Worm (Caenorhabditis elegans) whole organism, young adult: ENCODE results near the gene F19G12.1.

Experiments
- B0035.1 ChIP-seq: sonication (generic microtip); optimal IDR thresholded peaks from 2 replicates; lab custom pipeline; 2016; ENCODE audit warnings: missing genetic modification characterization, mild to moderate bottlenecking, missing compliant biosample characterization, missing genotype, missing genetic modification reagents
- T07F8.4 ChIP-seq: sonication (generic microtip); optimal IDR thresholded peaks from 2 replicates; lab custom pipeline; 2016; ENCODE audit warnings: mild to moderate bottlenecking, missing genetic modification characterization, moderate library complexity, missing compliant biosample characterization
- ccch-3 ChIP-seq: fragments of 200-800 bp; sonication (Bioruptor generic); optimal IDR thresholded peaks from 2 replicates; lab custom pipeline; 2018; ENCODE audit warnings: mild to moderate bottlenecking, missing genetic modification characterization, missing compliant biosample characterization
- hlh-12 ChIP-seq: sonication (generic microtip); optimal IDR thresholded peaks from 2 replicates; lab custom pipeline; 2016; ENCODE audit warnings: missing genetic modification characterization, missing compliant biosample characterization
- sea-2 ChIP-seq: fragments of 200-800 bp; sonication (Bioruptor generic); IDR thresholded peaks from 2 replicates; pipeline ENCODE4 v1.3.6; 2022; ENCODE audit warnings: missing genetic modification characterization, missing compliant biosample characterization
- ztf-28 ChIP-seq: fragments of 200-800 bp; sonication (Bioruptor generic); IDR thresholded peaks from 2 replicates; pipeline ENCODE4 v1.3.6; 2022; ENCODE audit warnings: missing genetic modification reagents, missing genetic modification characterization, missing compliant biosample characterization

ce11 chrX:1451816-1452602 lies 21.2 kb downstream of the F19G12.1 start:
- TF ChIP-seq ccch-3 (GFP tag; lab: Kevin White, UChicago) (no peak), T07F8.4 (no peak), hlh-12 (tag; lab: Kevin White, UChicago) (no peak), B0035.1 (no peak), sea-2 (no peak), ztf-28 (GFP tag; lab: Robert Waterston, UW) (no peak)
